Worm (Caenorhabditis elegans): ENCODE data around the gene C18H9.6.
A peak's percentile ranks its signal among the peaks of the same experiment; 100 is the strongest.

Gene C18H9.6

ce11 chrII:6742614-6743013 lies 41.2 kb upstream of the C18H9.6 start, which contains the start of gene F41G3.6:
TSS of gene F41G3.6 (plus strand) at chrII:6742914.
- TF ChIP-seq B0336.3 (GFP tag; IDR thresholded peaks at IDR 0.05) (no peak), attf-6 (GFP tag; IDR thresholded peaks at IDR 0.05) (no peak), nhr-90 (tag; optimal IDR thresholded peaks at IDR 0.05) (no peak), mes-4 (tag; optimal IDR thresholded peaks at IDR 0.05) (no peak), F49E8.2 (tag; optimal IDR thresholded peaks at IDR 0.05; ENCODE audit: insufficient read depth) (no peak), hrde-1 (tag; optimal IDR thresholded peaks at IDR 0.05; ENCODE audit: borderline replicate concordance) (no peak)

- TF ChIP-seq egl-44 (GFP tag; IDR thresholded peaks at IDR 0.05) (0 out of 2 replicates have a peak, but pooled peaks have one; percentile 20), T26A5.8 (tag; optimal IDR thresholded peaks at IDR 0.05) (no peak), attf-6 (GFP tag; IDR thresholded peaks at IDR 0.05) (no peak), F22D6.2 (tag; optimal IDR thresholded peaks at IDR 0.05) (no peak), Y53G8AR.9 (GFP tag; conservative IDR thresholded peaks at IDR 0.05) (no peak), ZK185.1 (tag; optimal IDR thresholded peaks at IDR 0.05; ENCODE audit: poor library complexity, severe bottlenecking) (peak; percentile 48), C17E4.6 (GFP tag; IDR thresholded peaks at IDR 0.05) (no peak), lsl-1 (GFP tag; optimal IDR thresholded peaks at IDR 0.05) (peak; percentile 34), gei-17 (GFP tag; optimal IDR thresholded peaks at IDR 0.05) (no peak), nhr-120 (GFP tag; IDR thresholded peaks at IDR 0.05) (no peak), snpc-4 (GFP tag; optimal IDR thresholded peaks at IDR 0.05) (no peak), snpc-4 (tag; optimal IDR thresholded peaks at IDR 0.05) (no peak), hlh-26 (GFP tag; conservative IDR thresholded peaks at IDR 0.05) (no peak), F37B4.10 (GFP tag; IDR thresholded peaks at IDR 0.05) (no peak), dox-1 (GFP tag; IDR thresholded peaks at IDR 0.05) (peak; percentile 57), F49E8.2 (tag; optimal IDR thresholded peaks at IDR 0.05; ENCODE audit: insufficient read depth) (no peak), T07F8.4 (tag; optimal IDR thresholded peaks at IDR 0.05) (no peak), cebp-1 (GFP tag; IDR thresholded peaks at IDR 0.05) (0 out of 2 replicates have a peak, but pooled peaks have one; percentile 14), cebp-1 (tag; optimal IDR thresholded peaks at IDR 0.05) (no peak), nhr-179 (tag; optimal IDR thresholded peaks at IDR 0.05) (no peak), pbrm-1 (GFP tag; IDR thresholded peaks at IDR 0.05) (no peak), rcor-1 (GFP tag; IDR thresholded peaks at IDR 0.05) (no peak), ekl-4 (GFP tag; IDR thresholded peaks at IDR 0.05) (no peak), atf-7 (tag; optimal IDR thresholded peaks at IDR 0.05) (no peak), unc-62 (GFP tag; optimal IDR thresholded peaks at IDR 0.05) (no peak), ceh-100 (GFP tag; IDR thresholded peaks at IDR 0.05) (peak; percentile 97), mcd-1 (GFP tag; IDR thresholded peaks at IDR 0.05) (peak; percentile 92), ztf-18 (tag; optimal IDR thresholded peaks at IDR 0.05) (peak; percentile 33), hlh-12 (tag; optimal IDR thresholded peaks at IDR 0.05) (no peak), zfh-2 (GFP tag; conservative IDR thresholded peaks at IDR 0.05) (no peak), ama-1 (optimal IDR thresholded peaks at IDR 0.05) (no peak), ama-1 (GFP tag; optimal IDR thresholded peaks at IDR 0.05) (no peak), let-607 (tag; optimal IDR thresholded peaks at IDR 0.05) (no peak), lin-40 (tag; optimal IDR thresholded peaks at IDR 0.05) (no peak), dpl-1 (GFP tag; optimal IDR thresholded peaks at IDR 0.05) (peak; percentile 37), lag-1 (GFP tag; IDR thresholded peaks at IDR 0.05) (no peak), ets-4 (GFP tag; optimal IDR thresholded peaks at IDR 0.05) (no peak), ztf-22 (GFP tag; optimal IDR thresholded peaks at IDR 0.05) (no peak), fkh-3 (tag; optimal IDR thresholded peaks at IDR 0.05) (no peak), egl-18 (GFP tag; IDR thresholded peaks at IDR 0.05) (no peak), K12H6.12 (tag; optimal IDR thresholded peaks at IDR 0.05) (peak; percentile 32), ceh-79 (tag; optimal IDR thresholded peaks at IDR 0.05) (no peak), egrh-3 (GFP tag; IDR thresholded peaks at IDR 0.05) (no peak), hmg-20 (GFP tag; IDR thresholded peaks at IDR 0.05) (no peak), B0336.3 (GFP tag; IDR thresholded peaks at IDR 0.05) (no peak)
These were observed 40.0 kb upstream of the C18H9.6 start, which contains the start of gene exos-8 for ce11 chrII:6741428-6741827. TSS of gene exos-8 (plus strand) at chrII:6741691.
